Fruit fly (Drosophila melanogaster) whole organism, wandering third instar larva: ENCODE measurements around the gene Hk.
A peak's percentile ranks its signal among the peaks of the same experiment; 100 is the strongest.

Source experiments
- Hr78 ChIP-seq: fragments of >200 bp; optimal IDR thresholded peaks from 2 replicates; lab custom pipeline; 2017; ENCODE audit warnings: missing biosample characterization, missing genetic modification characterization
- Jra ChIP-seq: sonication (Bioruptor generic); optimal IDR thresholded peaks from 2 replicates; lab custom pipeline; 2016; ENCODE audit warnings: missing biosample characterization, missing genetic modification characterization
- Myc ChIP-seq: fragments of >200 bp; optimal IDR thresholded peaks from 2 replicates; lab custom pipeline; 2017
- brk ChIP-seq: fragments of 200-800 bp; sonication (Bioruptor generic); optimal IDR thresholded peaks from 2 replicates; lab custom pipeline; 2016; ENCODE audit warnings: missing biosample characterization, mild to moderate bottlenecking, missing genetic modification characterization
- dmrt93B ChIP-seq: fragments of 200-800 bp; sonication (Bioruptor generic); optimal IDR thresholded peaks from 2 replicates; lab custom pipeline; 2018; ENCODE audit warnings: missing biosample characterization, mild to moderate bottlenecking, missing genetic modification characterization
- dsf ChIP-seq: sonication (Bioruptor generic); optimal IDR thresholded peaks from 2 replicates; lab custom pipeline; 2016; ENCODE audit warnings: missing biosample characterization, missing genetic modification characterization, borderline replicate concordance
- h ChIP-seq: fragments of 200-800 bp; sonication (Bioruptor generic); optimal IDR thresholded peaks from 3 replicates; lab custom pipeline; 2016; ENCODE audit warnings: missing biosample characterization, mild to moderate bottlenecking, missing genetic modification characterization
- pan ChIP-seq: fragments of >200 bp; optimal IDR thresholded peaks from 2 replicates; lab custom pipeline; 2017
- psq ChIP-seq: fragments of 200-800 bp; sonication (Bioruptor generic); optimal IDR thresholded peaks from 3 replicates; lab custom pipeline; 2017; ENCODE audit warnings: missing biosample characterization, mild to moderate bottlenecking, missing genetic modification characterization, moderate library complexity
- sage ChIP-seq: fragments of 200-800 bp; sonication (Bioruptor generic); optimal IDR thresholded peaks from 2 replicates; lab custom pipeline; 2016; ENCODE audit warnings: missing biosample characterization, mild to moderate bottlenecking, missing genetic modification characterization

The Hk gene

dm6 chrX:10184355-10185058 lies 78.8 kb downstream of the Hk start (continued):
- TF ChIP-seq pan (lab: Kevin White, UChicago): no peak
- TF ChIP-seq dsf (GFP tag; lab: Kevin White, UChicago): no peak
- no peak for TF ChIP-seq brk
- no peak for TF ChIP-seq Myc
- TF ChIP-seq sage: no peak
- TF ChIP-seq Jra (GFP tag; lab: Kevin White, UChicago): no peak
- no peak for TF ChIP-seq psq (GFP tag; lab: Kevin White, UChicago)
- no peak for TF ChIP-seq dmrt93B (GFP tag; lab: Kevin White, UChicago)
- TF ChIP-seq h (GFP tag; lab: Kevin White, UChicago): peak; percentile 24
- no peak for TF ChIP-seq Hr78 (GFP tag; lab: Kevin White, UChicago)
